Fruit fly (Drosophila melanogaster) whole organism, prepupa: ENCODE results near the gene Blm.
A peak's percentile ranks its signal among the peaks of the same experiment; 100 is the strongest.

Experiments
- CG11762 ChIP-seq: fragments of 200-800 bp; sonication (Bioruptor generic); optimal IDR thresholded peaks from 3 replicates; lab custom pipeline; 2016; ENCODE audit warnings: missing biosample characterization, missing genetic modification characterization; ENCODE audit not compliant: insufficient read depth
- CG6276 ChIP-seq: fragments of 200-800 bp; sonication (Bioruptor generic); optimal IDR thresholded peaks from 2 replicates; lab custom pipeline; 2017; ENCODE audit warnings: missing biosample characterization, mild to moderate bottlenecking, missing genetic modification characterization
- CG8119 ChIP-seq: fragments of 200-800 bp; sonication (Bioruptor generic); IDR thresholded peaks from 3 replicates; pipeline ENCODE4 v1.3.6; 2022; ENCODE audit warnings: missing biosample characterization, missing genetic modification characterization
- Eip75B ChIP-seq: fragments of 200-800 bp; sonication (Bioruptor generic); optimal IDR thresholded peaks from 3 replicates; lab custom pipeline; 2016; ENCODE audit warnings: missing biosample characterization, missing genetic modification characterization
- Gug ChIP-seq: fragments of 200-800 bp; sonication (Bioruptor generic); IDR thresholded peaks from 2 replicates; pipeline ENCODE4 v1.3.6; 2022; ENCODE audit warnings: missing biosample characterization, missing genetic modification characterization
- Lpt ChIP-seq: fragments of 200-800 bp; sonication (Bioruptor generic); optimal IDR thresholded peaks from 3 replicates; lab custom pipeline; 2016; ENCODE audit warnings: missing biosample characterization, missing genetic modification characterization
- Met ChIP-seq: fragments of 200-800 bp; sonication (Bioruptor generic); optimal IDR thresholded peaks from 3 replicates; lab custom pipeline; 2016; ENCODE audit warnings: missing biosample characterization, missing genetic modification characterization
- Smox ChIP-seq: fragments of 200-800 bp; sonication (Bioruptor generic); optimal IDR thresholded peaks from 3 replicates; lab custom pipeline; 2016; ENCODE audit warnings: missing biosample characterization, missing genetic modification characterization
- dsx ChIP-seq: fragments of 200-800 bp; optimal IDR thresholded peaks from 3 replicates; lab custom pipeline; 2019; ENCODE audit warnings: missing biosample characterization, mild to moderate bottlenecking, missing genetic modification characterization, moderate library complexity; ENCODE audit not compliant: poor library complexity, severe bottlenecking
- fkh ChIP-seq: fragments of 200-800 bp; sonication (Bioruptor generic); optimal IDR thresholded peaks from 3 replicates; lab custom pipeline; 2017; ENCODE audit warnings: missing biosample characterization, mild to moderate bottlenecking, missing genetic modification characterization, moderate library complexity

DNA sequence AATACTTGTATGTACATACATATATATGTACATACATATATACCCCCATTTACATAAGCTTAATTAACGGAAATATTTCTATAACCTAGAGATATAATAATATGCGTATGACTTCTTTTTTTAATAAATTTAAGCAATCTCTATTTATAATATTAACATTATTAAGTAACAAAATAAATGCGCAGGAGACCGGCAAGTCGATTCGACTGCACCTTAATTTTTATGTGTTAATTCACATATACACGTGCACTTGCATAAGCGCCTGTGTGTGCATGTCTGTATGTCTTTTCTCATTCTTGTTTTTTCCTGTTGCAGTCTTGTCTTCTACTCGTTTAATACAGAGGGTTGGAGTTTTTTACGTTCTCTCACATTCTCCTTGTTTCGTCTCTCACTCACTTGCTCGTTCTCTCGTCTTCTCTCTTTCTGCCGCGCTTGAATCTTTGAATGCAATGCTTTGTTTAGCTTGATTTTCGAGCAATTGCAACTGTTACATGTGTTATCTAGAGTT, 38.7 kb upstream of the Blm start:
- peak; percentile 93 for TF ChIP-seq Lpt (GFP tag; lab: Kevin White, UChicago)
- TF ChIP-seq Smox: peak; percentile 92
- peak; percentile 96 for TF ChIP-seq CG6276 (GFP tag; lab: Kevin White, UChicago)
- peak; percentile 90 for TF ChIP-seq Gug (GFP tag; lab: Robert Waterston, UW)
- TF ChIP-seq fkh (GFP tag; lab: Kevin White, UChicago): no peak
- TF ChIP-seq Met (GFP tag; lab: Kevin White, UChicago): peak; percentile 93
- TF ChIP-seq Eip75B (GFP tag; lab: Kevin White, UChicago): peak; percentile 93
- TF ChIP-seq CG8119 (GFP tag; lab: Robert Waterston, UW): peak; percentile 96
- peak; percentile 95 for TF ChIP-seq CG11762 (GFP tag; lab: Kevin White, UChicago)
- TF ChIP-seq dsx (GFP tag; lab: Kevin White, UChicago): peak; percentile 95
